Worm (Caenorhabditis elegans) whole organism, late embryonic: Measurements from ENCODE around the gene F39B3.7.

Experiments used
- ama-1 ChIP-seq: fragments of 150-350 bp; optimal IDR thresholded peaks from 2 replicates; lab custom pipeline; 2014
- hlh-13 ChIP-seq: fragments of 200-800 bp; sonication (Bioruptor generic); optimal IDR thresholded peaks from 2 replicates; lab custom pipeline; 2018; ENCODE audit warnings: mild to moderate bottlenecking, missing genetic modification characterization, missing compliant biosample characterization
- pag-3 ChIP-seq: sonication (generic microtip); optimal IDR thresholded peaks from 2 replicates; lab custom pipeline; 2016; ENCODE audit warnings: missing compliant biosample characterization, missing genetic modification characterization, borderline replicate concordance
- pqm-1 ChIP-seq: sonication (generic microtip); optimal IDR thresholded peaks from 2 replicates; lab custom pipeline; 2016; ENCODE audit warnings: missing genetic modification characterization, missing compliant biosample characterization
- sox-4 ChIP-seq: sonication (generic microtip); optimal IDR thresholded peaks from 2 replicates; lab custom pipeline; 2017; ENCODE audit warnings: mild to moderate bottlenecking, missing genetic modification characterization, inconsistent platforms, missing compliant biosample characterization
- zip-5 ChIP-seq: sonication (generic microtip); optimal IDR thresholded peaks from 2 replicates; lab custom pipeline; 2016; ENCODE audit warnings: missing genetic modification characterization, missing compliant biosample characterization

ce11 chrX:17601345-17601744, 34.1 kb upstream of the F39B3.7 start:
- TF ChIP-seq pag-3 (tag; lab: Kevin White, UChicago) (no peak), ama-1 (no peak), pqm-1 (tag; lab: Kevin White, UChicago) (no peak), zip-5 (tag; lab: Kevin White, UChicago) (no peak), hlh-13 (no peak), sox-4 (tag; lab: Kevin White, UChicago) (no peak)
